Worm (Caenorhabditis elegans) whole organism, midembryonic: ENCODE measurements around the gene Y53G8B.1.

Experiments
- T22C8.4 ChIP-seq: fragments of 200-800 bp; sonication (Bioruptor generic); IDR thresholded peaks from 2 replicates; pipeline ENCODE4 v1.3.6; 2022; ENCODE audit warnings: missing genetic modification characterization, missing compliant biosample characterization
- cog-1 ChIP-seq: sonication (generic microtip); optimal IDR thresholded peaks from 2 replicates; lab custom pipeline; 2016; ENCODE audit warnings: missing genetic modification characterization, missing compliant biosample characterization
- flt-1 ChIP-seq: fragments of 200-800 bp; sonication (Bioruptor generic); IDR thresholded peaks from 2 replicates; pipeline ENCODE4 v1.3.6; 2022; ENCODE audit warnings: missing genetic modification characterization, missing compliant biosample characterization
- klf-2 ChIP-seq: fragments of 200-800 bp; sonication (Bioruptor generic); conservative IDR thresholded peaks from 2 replicates; pipeline ENCODE4 v1.3.6; 2022; ENCODE audit warnings: missing genetic modification reagents, missing genetic modification characterization, missing compliant biosample characterization
- med-1 ChIP-seq: sonication (generic microtip); optimal IDR thresholded peaks from 2 replicates; lab custom pipeline; 2017; ENCODE audit warnings: missing genetic modification characterization, mild to moderate bottlenecking, missing compliant biosample characterization, antibody characterized with exemption, missing genetic modification reagents; ENCODE audit not compliant: insufficient read depth
- ref-1 ChIP-seq: fragments of 200-800 bp; sonication (Bioruptor generic); conservative IDR thresholded peaks from 2 replicates; pipeline ENCODE4 v1.3.6; 2022; ENCODE audit warnings: missing genetic modification reagents, missing genetic modification characterization, missing compliant biosample characterization
- tab-1 ChIP-seq: fragments of 200-800 bp; sonication (Bioruptor generic); IDR thresholded peaks from 2 replicates; pipeline ENCODE4 v1.3.6; 2022; ENCODE audit warnings: missing genetic modification characterization, missing compliant biosample characterization
- ztf-23 ChIP-seq: fragments of 200-800 bp; sonication (Bioruptor generic); IDR thresholded peaks from 2 replicates; pipeline ENCODE4 v1.3.6; 2022; ENCODE audit warnings: missing genetic modification reagents, missing genetic modification characterization, missing compliant biosample characterization
- ztf-29 ChIP-seq: fragments of 200-800 bp; sonication (Bioruptor generic); IDR thresholded peaks from 2 replicates; pipeline ENCODE4 v1.3.6; 2022; ENCODE audit warnings: missing genetic modification reagents, missing genetic modification characterization, missing compliant biosample characterization

Y53G8B.1 gene

ce11 chrIII:3106301-3106700, 22.8 kb upstream of the Y53G8B.1 start:
- TF ChIP-seq ref-1 (GFP tag; lab: Robert Waterston, UW) (no peak), cog-1 (tag; lab: Kevin White, UChicago) (no peak), tab-1 (GFP tag; lab: Robert Waterston, UW) (no peak), klf-2 (GFP tag; lab: Robert Waterston, UW) (no peak)

- no peak for TF ChIP-seq klf-2 (GFP tag; lab: Robert Waterston, UW)
Observed at ce11 chrIII:3107530-3107929, 21.5 kb upstream of the Y53G8B.1 start.

DNA sequence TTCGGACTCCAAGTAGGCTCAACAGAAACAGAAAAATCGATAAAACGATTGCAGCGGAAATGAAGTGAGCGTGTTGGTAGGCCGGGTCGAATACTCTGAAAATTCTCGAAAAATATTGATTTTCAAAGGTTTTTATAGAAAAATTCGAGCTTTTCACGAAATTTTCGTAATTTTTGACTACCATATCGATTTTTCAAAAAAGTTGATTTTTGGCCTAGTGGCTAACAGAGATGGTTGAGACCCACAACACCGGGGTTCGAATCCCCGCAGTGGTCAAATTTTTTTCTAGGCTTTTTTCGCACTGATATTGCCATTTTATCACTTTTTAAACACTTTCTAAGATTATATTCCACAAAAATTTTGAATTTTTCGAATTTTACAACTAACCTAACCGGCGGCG, 20.3 kb upstream of the Y53G8B.1 start:
- TF ChIP-seq flt-1 (GFP tag; lab: Robert Waterston, UW) (no peak), cog-1 (tag; lab: Kevin White, UChicago) (no peak), ztf-23 (no peak), tab-1 (GFP tag; lab: Robert Waterston, UW) (no peak), T22C8.4 (GFP tag; lab: Robert Waterston, UW) (no peak), med-1 (GFP tag; lab: Kevin White, UChicago) (no peak), klf-2 (GFP tag; lab: Robert Waterston, UW) (no peak), ztf-29 (GFP tag; lab: Robert Waterston, UW) (no peak), ref-1 (GFP tag; lab: Robert Waterston, UW) (no peak)

DNA sequence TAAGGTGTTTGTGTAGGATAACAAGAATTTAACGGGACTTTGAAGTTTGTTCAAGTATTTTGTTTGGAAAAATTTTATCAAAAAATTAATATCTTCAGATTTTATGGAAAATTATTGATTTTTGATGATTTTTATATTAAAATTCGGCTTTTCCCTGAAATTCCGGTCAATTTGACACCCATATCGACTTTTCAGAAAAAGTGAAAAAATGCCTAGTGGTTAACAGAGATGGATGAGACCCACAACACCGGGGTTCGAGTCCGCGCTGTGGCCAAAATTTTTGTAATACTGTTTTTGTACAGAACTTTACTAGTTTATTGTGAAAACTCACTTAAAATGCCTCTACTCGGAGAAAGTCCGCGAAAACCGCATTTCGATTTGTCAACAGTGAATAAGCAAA, 19.5 kb upstream of the Y53G8B.1 start:
- TF ChIP-seq flt-1 (GFP tag; lab: Robert Waterston, UW) (no peak), ref-1 (GFP tag; lab: Robert Waterston, UW) (no peak), med-1 (GFP tag; lab: Kevin White, UChicago) (no peak), ztf-29 (GFP tag; lab: Robert Waterston, UW) (no peak), ztf-23 (no peak), tab-1 (GFP tag; lab: Robert Waterston, UW) (no peak)

- TF ChIP-seq tab-1 (GFP tag; lab: Robert Waterston, UW) (no peak), klf-2 (GFP tag; lab: Robert Waterston, UW) (no peak), flt-1 (GFP tag; lab: Robert Waterston, UW) (no peak), cog-1 (tag; lab: Kevin White, UChicago) (no peak), med-1 (GFP tag; lab: Kevin White, UChicago) (no peak), ztf-29 (GFP tag; lab: Robert Waterston, UW) (no peak), T22C8.4 (GFP tag; lab: Robert Waterston, UW) (no peak), ztf-23 (no peak), ref-1 (GFP tag; lab: Robert Waterston, UW) (no peak)
Observed at ce11 chrIII:3110614-3111013, 18.5 kb upstream of the Y53G8B.1 start.

- TF ChIP-seq cog-1 (tag; lab: Kevin White, UChicago) (no peak), ref-1 (GFP tag; lab: Robert Waterston, UW) (no peak), med-1 (GFP tag; lab: Kevin White, UChicago) (no peak), tab-1 (GFP tag; lab: Robert Waterston, UW) (no peak), flt-1 (GFP tag; lab: Robert Waterston, UW) (no peak), ztf-29 (GFP tag; lab: Robert Waterston, UW) (no peak), ztf-23 (no peak), T22C8.4 (GFP tag; lab: Robert Waterston, UW) (no peak; the same call in 1 of the 2 replicates), klf-2 (GFP tag; lab: Robert Waterston, UW) (no peak)
Observed at ce11 chrIII:3111534-3111933, 17.5 kb upstream of the Y53G8B.1 start.

- no peak for TF ChIP-seq cog-1 (tag; lab: Kevin White, UChicago)
Observed at ce11 chrIII:3112001-3112400, 17.1 kb upstream of the Y53G8B.1 start.

ce11 chrIII:3112616-3113015, 16.5 kb upstream of the Y53G8B.1 start:
- TF ChIP-seq T22C8.4 (GFP tag; lab: Robert Waterston, UW) (peak; percentile 64), ztf-23 (no peak), klf-2 (GFP tag; lab: Robert Waterston, UW) (no peak), ref-1 (GFP tag; lab: Robert Waterston, UW) (no peak), med-1 (GFP tag; lab: Kevin White, UChicago) (no peak), cog-1 (tag; lab: Kevin White, UChicago) (no peak), ztf-29 (GFP tag; lab: Robert Waterston, UW) (no peak), tab-1 (GFP tag; lab: Robert Waterston, UW) (no peak), flt-1 (GFP tag; lab: Robert Waterston, UW) (no peak)

DNA sequence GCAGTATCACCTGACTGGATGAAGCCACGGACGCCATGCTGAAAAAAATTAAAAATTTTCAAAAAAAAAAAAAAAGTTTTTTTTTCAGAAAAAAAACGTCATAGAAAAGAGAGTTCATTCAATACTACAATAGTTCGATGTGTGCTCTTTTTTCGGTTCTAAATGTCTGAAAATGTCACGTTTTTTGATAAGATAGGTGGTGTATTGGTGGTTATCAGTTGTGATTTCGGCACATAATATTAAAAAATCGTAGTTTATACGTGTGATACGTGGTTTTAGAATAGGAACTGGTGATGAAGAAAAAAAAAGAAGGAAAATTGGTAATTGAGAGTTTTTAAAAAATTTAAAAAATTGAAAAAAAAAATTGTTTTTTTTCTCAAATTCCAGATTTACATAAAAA, 12.1 kb upstream of the Y53G8B.1 start:
- TF ChIP-seq ref-1 (GFP tag; lab: Robert Waterston, UW) = no peak
- no peak for TF ChIP-seq klf-2 (GFP tag; lab: Robert Waterston, UW)
- no peak for TF ChIP-seq ztf-23
- no peak for TF ChIP-seq cog-1 (tag; lab: Kevin White, UChicago)
- TF ChIP-seq flt-1 (GFP tag; lab: Robert Waterston, UW) = no peak
- TF ChIP-seq med-1 (GFP tag; lab: Kevin White, UChicago) = no peak
- TF ChIP-seq ztf-29 (GFP tag; lab: Robert Waterston, UW) = no peak

ce11 chrIII:3119972-3120371, 9.1 kb upstream of the Y53G8B.1 start:
- TF ChIP-seq cog-1 (tag; lab: Kevin White, UChicago) = no peak
- TF ChIP-seq flt-1 (GFP tag; lab: Robert Waterston, UW) = no peak
- TF ChIP-seq ztf-23 = no peak
- TF ChIP-seq ref-1 (GFP tag; lab: Robert Waterston, UW) = no peak
- TF ChIP-seq med-1 (GFP tag; lab: Kevin White, UChicago) = no peak
- no peak for TF ChIP-seq klf-2 (GFP tag; lab: Robert Waterston, UW)
- TF ChIP-seq tab-1 (GFP tag; lab: Robert Waterston, UW) = no peak
- TF ChIP-seq ztf-29 (GFP tag; lab: Robert Waterston, UW) = no peak
- no peak for TF ChIP-seq T22C8.4 (GFP tag; lab: Robert Waterston, UW)
